Worm (Caenorhabditis elegans) whole organism, young adult: Measurements from ENCODE around the gene Y116A8C.29.

Experiments used
- F37B4.10 ChIP-seq: fragments of 200-800 bp; sonication (Bioruptor generic); IDR thresholded peaks from 2 replicates; pipeline ENCODE4 v1.3.6; 2022; ENCODE audit warnings: missing genetic modification characterization, missing compliant biosample characterization
- F57C9.4 ChIP-seq: sonication (generic microtip); optimal IDR thresholded peaks from 2 replicates; lab custom pipeline; 2017; ENCODE audit warnings: mild to moderate bottlenecking, missing genetic modification characterization, missing compliant biosample characterization
- Y67H2A.10 ChIP-seq: fragments of 200-800 bp; sonication (Bioruptor generic); conservative IDR thresholded peaks from 2 replicates; pipeline ENCODE4 v1.3.6; 2022; ENCODE audit warnings: missing genetic modification reagents, missing genetic modification characterization, missing compliant biosample characterization
- ccch-3 ChIP-seq: fragments of 200-800 bp; sonication (Bioruptor generic); optimal IDR thresholded peaks from 2 replicates; lab custom pipeline; 2018; ENCODE audit warnings: mild to moderate bottlenecking, missing genetic modification characterization, missing compliant biosample characterization
- cebp-2 ChIP-seq: fragments of 200-800 bp; sonication (Bioruptor generic); IDR thresholded peaks from 2 replicates; pipeline ENCODE4 v1.3.6; 2022; ENCODE audit warnings: missing genetic modification characterization, missing compliant biosample characterization
- ceh-79 ChIP-seq: sonication (generic microtip); optimal IDR thresholded peaks from 2 replicates; lab custom pipeline; 2017; ENCODE audit warnings: mild to moderate bottlenecking, missing genetic modification characterization, missing compliant biosample characterization
- dpff-1 ChIP-seq: sonication (generic microtip); optimal IDR thresholded peaks from 2 replicates; lab custom pipeline; 2017; ENCODE audit warnings: mild to moderate bottlenecking, missing genetic modification characterization, missing compliant biosample characterization
- egrh-3 ChIP-seq: fragments of 200-800 bp; sonication (Bioruptor generic); IDR thresholded peaks from 2 replicates; pipeline ENCODE4 v1.3.6; 2022; ENCODE audit warnings: missing genetic modification reagents, missing genetic modification characterization, missing compliant biosample characterization
- ets-4 ChIP-seq: fragments of 200-800 bp; sonication (Bioruptor generic); optimal IDR thresholded peaks from 2 replicates; lab custom pipeline; 2018; ENCODE audit warnings: mild to moderate bottlenecking, missing genetic modification characterization, missing compliant biosample characterization
- gei-17 ChIP-seq: fragments of 200-800 bp; sonication (Bioruptor generic); optimal IDR thresholded peaks from 2 replicates; lab custom pipeline; 2018; ENCODE audit warnings: mild to moderate bottlenecking, missing genetic modification characterization, missing compliant biosample characterization
- hsf-1 ChIP-seq: fragments of 200-800 bp; sonication (Bioruptor generic); IDR thresholded peaks from 2 replicates; pipeline ENCODE4 v1.3.6; 2022; ENCODE audit warnings: missing genetic modification reagents, missing genetic modification characterization, missing compliant biosample characterization
- let-526 ChIP-seq: fragments of 200-800 bp; sonication (Bioruptor generic); IDR thresholded peaks from 2 replicates; pipeline ENCODE4 v1.3.6; 2022; ENCODE audit warnings: missing genetic modification reagents, missing genetic modification characterization, missing compliant biosample characterization
- lin-26 ChIP-seq: fragments of 200-800 bp; sonication (Bioruptor generic); IDR thresholded peaks from 2 replicates; pipeline ENCODE4 v1.3.6; 2022; ENCODE audit warnings: missing genetic modification reagents, missing genetic modification characterization, missing compliant biosample characterization
- lin-40 ChIP-seq: sonication (generic microtip); optimal IDR thresholded peaks from 2 replicates; lab custom pipeline; 2016; ENCODE audit warnings: missing genetic modification characterization, mild to moderate bottlenecking, missing compliant biosample characterization, missing genotype, missing genetic modification reagents
- rec-8 ChIP-seq, 2 experiments: sonication (generic microtip); optimal IDR thresholded peaks; 2 replicates each; lab custom pipeline; 2016; ENCODE audit warnings: mild to moderate bottlenecking in 2 of 2, missing genetic modification characterization in 2 of 2, missing genetic modification reagents in 2 of 2, missing genotype in 2 of 2, missing biosample characterization in 1 of 2, missing compliant biosample characterization in 1 of 2, moderate library complexity in 1 of 2
- sptf-2 ChIP-seq: fragments of 200-800 bp; sonication (Bioruptor generic); optimal IDR thresholded peaks from 2 replicates; lab custom pipeline; 2018; ENCODE audit warnings: mild to moderate bottlenecking, missing genetic modification characterization, missing compliant biosample characterization
- tbx-9 ChIP-seq: sonication (generic microtip); optimal IDR thresholded peaks from 2 replicates; lab custom pipeline; 2016; ENCODE audit warnings: borderline replicate concordance, missing genetic modification characterization, inconsistent platforms, missing compliant biosample characterization

Gene Y116A8C.29

ce11 chrIV:17131035-17131595, 37.3 kb downstream of the Y116A8C.29 start, which contains the start of the genes Y116A8C.37 and Y116A8C.38:
Y116A8C.37 (minus strand) TSS chrIV:17131135.
Y116A8C.38 (plus strand) TSS chrIV:17131545.
- TF ChIP-seq dpff-1 (tag; lab: Kevin White, UChicago) (no peak), let-526 (GFP tag; lab: Robert Waterston, UW) (no peak), tbx-9 (tag; lab: Kevin White, UChicago) (no peak), ccch-3 (GFP tag; lab: Kevin White, UChicago) (no peak), ceh-79 (tag; lab: Kevin White, UChicago) (no peak), sptf-2 (GFP tag; lab: Kevin White, UChicago) (no peak), lin-40 (no peak), Y67H2A.10 (GFP tag; lab: Robert Waterston, UW) (no peak), F57C9.4 (tag; lab: Kevin White, UChicago) (no peak), gei-17 (no peak), F37B4.10 (GFP tag; lab: Robert Waterston, UW) (no peak), rec-8 (tag; optimal IDR thresholded peaks at IDR 0.05; lab: Kevin White, UChicago) (no peak), ets-4 (no peak)

ce11 chrIV:17140936-17141335, 47.1 kb downstream of the Y116A8C.29 start:
- TF ChIP-seq lin-26 (GFP tag; lab: Robert Waterston, UW): 0 out of 2 replicates have a peak, but pooled peaks have one; percentile 30
- TF ChIP-seq cebp-2 (GFP tag; lab: Robert Waterston, UW): 0 out of 2 replicates have a peak, but pooled peaks have one; percentile 67
- TF ChIP-seq egrh-3 (GFP tag; lab: Robert Waterston, UW): peak; percentile 77; the same call in 1 of the 2 replicates

DNA sequence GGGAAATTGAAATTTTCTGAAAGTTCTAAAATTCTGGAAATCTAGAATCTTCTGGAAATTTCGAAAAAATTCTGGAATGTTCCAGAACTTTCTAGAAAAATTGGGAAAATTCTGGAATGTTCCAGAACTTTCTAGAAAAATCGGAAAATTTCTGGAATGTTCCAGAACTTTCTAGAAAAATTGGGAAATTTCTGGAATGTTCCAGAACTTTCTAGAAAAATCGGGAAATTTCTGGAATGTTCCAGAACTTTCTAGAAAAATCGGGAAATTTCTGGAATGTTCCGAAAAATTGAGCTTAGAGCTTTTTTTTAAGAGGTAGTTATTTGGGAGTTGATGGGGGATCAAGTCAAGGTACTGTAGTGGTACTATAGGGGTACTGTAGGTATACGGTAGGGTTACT, 47.8 kb downstream of the Y116A8C.29 start:
- TF ChIP-seq hsf-1 (GFP tag; lab: Robert Waterston, UW): peak; percentile 96
